Fruit fly (Drosophila melanogaster) Kc167 (cell line): Measurements from ENCODE around the gene pum.

Experiments used
- Myc ChIP-seq: fragments of >200 bp; optimal IDR thresholded peaks from 2 replicates; lab custom pipeline; 2017; ENCODE audit warnings: missing external identifiers
- Sin3A ChIP-seq: fragments of >200 bp; optimal IDR thresholded peaks from 2 replicates; lab custom pipeline; 2018; ENCODE audit warnings: missing external identifiers
- h ChIP-seq: fragments of >200 bp; optimal IDR thresholded peaks from 3 replicates; lab custom pipeline; 2018; ENCODE audit warnings: missing external identifiers
- insv ChIP-seq: fragments of >200 bp; optimal IDR thresholded peaks from 3 replicates; lab custom pipeline; 2018; ENCODE audit warnings: missing external identifiers
- psq ChIP-seq: fragments of >200 bp; optimal IDR thresholded peaks from 2 replicates; lab custom pipeline; 2017; ENCODE audit warnings: missing external identifiers
- ttk ChIP-seq: sonication (Bioruptor generic); optimal IDR thresholded peaks from 2 replicates; lab custom pipeline; 2017; ENCODE audit warnings: missing external identifiers

Gene pum

dm6 chr3R:9229075-9229835, 8.2 kb downstream of the pum start:
- TF ChIP-seq Sin3A (no peak), psq (lab: Kevin White, UChicago) (peak; percentile 36)

- no peak for TF ChIP-seq ttk
- TF ChIP-seq h (lab: Kevin White, UChicago), result no peak
- TF ChIP-seq psq (lab: Kevin White, UChicago), result no peak
- TF ChIP-seq Sin3A, result no peak
- TF ChIP-seq insv (lab: Kevin White, UChicago), result no peak
- TF ChIP-seq Myc (lab: Kevin White, UChicago), result no peak
Observed at dm6 chr3R:9227944-9228343, 9.5 kb downstream of the pum start.

dm6 chr3R:9227330-9227729, 10.2 kb downstream of the pum start:
- TF ChIP-seq h (lab: Kevin White, UChicago), result no peak
- TF ChIP-seq Myc (lab: Kevin White, UChicago), result no peak
- no peak for TF ChIP-seq insv (lab: Kevin White, UChicago)
- no peak for TF ChIP-seq ttk
- no peak for TF ChIP-seq Sin3A
- no peak for TF ChIP-seq psq (lab: Kevin White, UChicago)

- TF ChIP-seq psq (lab: Kevin White, UChicago), result no peak
- TF ChIP-seq ttk, result no peak
- no peak for TF ChIP-seq insv (lab: Kevin White, UChicago)
- no peak for TF ChIP-seq Sin3A
- no peak for TF ChIP-seq Myc (lab: Kevin White, UChicago)
- no peak for TF ChIP-seq h (lab: Kevin White, UChicago)
Observed at dm6 chr3R:9226701-9227313, 10.7 kb downstream of the pum start.

- TF ChIP-seq insv (lab: Kevin White, UChicago) (no peak), Sin3A (no peak)
Observed at dm6 chr3R:9226146-9226545, 11.3 kb downstream of the pum start.

- no peak for TF ChIP-seq psq (lab: Kevin White, UChicago)
- TF ChIP-seq Sin3A, result no peak
- TF ChIP-seq h (lab: Kevin White, UChicago), result no peak
- TF ChIP-seq Myc (lab: Kevin White, UChicago), result no peak
- no peak for TF ChIP-seq ttk
- no peak for TF ChIP-seq insv (lab: Kevin White, UChicago)
Observed at dm6 chr3R:9224807-9225206, 12.7 kb downstream of the pum start.

dm6 chr3R:9222355-9222754, 15.1 kb downstream of the pum start:
- TF ChIP-seq insv (lab: Kevin White, UChicago) (no peak), Myc (lab: Kevin White, UChicago) (no peak), psq (lab: Kevin White, UChicago) (no peak), Sin3A (no peak)

- no peak for TF ChIP-seq Sin3A
- TF ChIP-seq h (lab: Kevin White, UChicago), result no peak
- no peak for TF ChIP-seq ttk
- no peak for TF ChIP-seq psq (lab: Kevin White, UChicago)
- no peak for TF ChIP-seq Myc (lab: Kevin White, UChicago)
- TF ChIP-seq insv (lab: Kevin White, UChicago), result no peak
Observed at dm6 chr3R:9220064-9220864, 17.2 kb downstream of the pum start.

dm6 chr3R:9217607-9218006, 19.9 kb downstream of the pum start:
- TF ChIP-seq insv (lab: Kevin White, UChicago), result no peak
- TF ChIP-seq h (lab: Kevin White, UChicago), result no peak
- TF ChIP-seq Sin3A, result no peak
- TF ChIP-seq Myc (lab: Kevin White, UChicago), result no peak
- TF ChIP-seq psq (lab: Kevin White, UChicago), result no peak
- no peak for TF ChIP-seq ttk

dm6 chr3R:9215551-9215950, 21.9 kb downstream of the pum start:
- TF ChIP-seq psq (lab: Kevin White, UChicago) (no peak), ttk (no peak), Myc (lab: Kevin White, UChicago) (no peak), insv (lab: Kevin White, UChicago) (no peak), h (lab: Kevin White, UChicago) (no peak), Sin3A (no peak)

dm6 chr3R:9214235-9214634, 23.2 kb downstream of the pum start:
- no peak for TF ChIP-seq Myc (lab: Kevin White, UChicago)
- TF ChIP-seq psq (lab: Kevin White, UChicago), result no peak

dm6 chr3R:9213029-9213428, 24.5 kb downstream of the pum start:
- TF ChIP-seq psq (lab: Kevin White, UChicago) (no peak), insv (lab: Kevin White, UChicago) (no peak), ttk (no peak), Myc (lab: Kevin White, UChicago) (no peak), Sin3A (no peak), h (lab: Kevin White, UChicago) (no peak)
